Fruit fly (Drosophila melanogaster): ENCODE data around the gene CG15219.

DNA sequence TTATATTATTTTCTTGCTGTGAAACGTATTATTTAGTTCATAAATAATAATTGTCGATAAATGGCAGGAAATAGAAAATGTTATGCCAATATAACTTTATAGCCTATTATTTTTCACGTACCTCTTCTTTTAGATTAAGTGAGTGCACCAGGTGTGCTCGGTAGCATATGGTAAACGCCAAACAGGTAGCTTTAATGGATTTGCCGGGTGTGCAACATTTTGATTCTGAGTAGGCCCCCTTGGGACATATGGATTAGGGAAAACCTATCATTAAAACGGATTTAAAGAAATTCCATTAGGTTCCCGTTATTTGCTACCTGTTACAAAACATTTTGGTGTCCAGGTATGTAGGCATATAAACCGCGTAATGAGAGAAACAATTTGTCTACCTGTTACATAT lies 46.0 kb upstream of the CG15219 start, which contains the start of gene dunk:
- TF ChIP-seq h (GFP tag; optimal IDR thresholded peaks at IDR 0.05) (no peak), brk (GFP tag; optimal IDR thresholded peaks at IDR 0.05) (no peak), rgr (GFP tag; optimal IDR thresholded peaks at IDR 0.05) (no peak), dmrt93B (GFP tag; optimal IDR thresholded peaks at IDR 0.05) (no peak), pan (optimal IDR thresholded peaks at IDR 0.05) (no peak), psq (GFP tag; optimal IDR thresholded peaks at IDR 0.05) (no peak), HLH106 (tag; optimal IDR thresholded peaks at IDR 0.05) (no peak), Myc (optimal IDR thresholded peaks at IDR 0.05) (no peak), CG32264 (GFP tag; optimal IDR thresholded peaks at IDR 0.05) (no peak), Sp1 (GFP tag; optimal IDR thresholded peaks at IDR 0.05) (no peak)
